Fruit fly (Drosophila melanogaster) S2 (cell line): ENCODE measurements around the gene subdued.

Source experiments
- CG8478 ChIP-seq: fragments of >200 bp; optimal IDR thresholded peaks from 2 replicates; lab custom pipeline; 2018
- CTCF ChIP-seq, 2 experiments: fragments of >200 bp; optimal IDR thresholded peaks; 2 replicates each; lab custom pipeline; 2018

Gene subdued

DNA sequence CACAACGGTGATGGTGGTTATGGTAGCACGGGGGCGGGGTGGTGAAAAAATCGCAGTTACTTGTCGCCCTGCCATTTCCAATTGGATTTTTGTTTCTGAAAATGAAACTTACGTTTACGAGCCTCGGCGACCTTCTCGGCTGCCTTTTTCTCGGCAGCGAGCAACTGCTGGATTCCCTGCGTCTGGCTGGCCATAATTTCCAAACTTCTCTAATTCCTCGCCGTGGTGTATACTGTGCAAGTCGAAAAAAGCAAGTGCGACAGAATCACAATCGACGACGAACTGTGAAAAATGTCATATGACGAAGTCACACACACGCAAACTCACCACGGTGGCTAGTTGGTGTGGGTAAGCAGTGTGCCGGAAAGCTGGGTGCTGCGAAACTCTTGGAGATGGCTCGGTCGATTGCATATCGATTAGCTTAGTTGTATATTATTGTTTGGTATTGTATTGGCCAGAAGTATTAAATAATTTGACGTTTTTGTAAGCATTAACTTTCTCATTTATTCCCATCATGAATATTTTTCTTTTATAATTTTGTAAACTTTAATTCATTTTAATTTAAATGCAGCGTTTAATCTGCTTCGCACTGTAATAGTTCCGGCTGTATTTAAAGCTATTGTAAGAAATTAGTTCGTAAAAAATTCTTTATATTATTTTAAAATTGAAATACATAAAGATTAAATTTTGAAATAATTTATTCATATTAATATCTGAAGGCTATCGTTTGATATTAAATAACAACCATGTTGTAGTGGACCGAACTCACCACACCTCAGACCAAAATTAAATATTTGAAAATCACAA is 1.8 kb upstream of the subdued start, which contains the start of gene Vha13:
Vha13 (minus strand) TSS at position 293 of the 807 bp plus-strand sequence.
- no peak for TF ChIP-seq CTCF (optimal IDR thresholded peaks at IDR 0.05; lab: Kevin White, UChicago)
- TF ChIP-seq CG8478 = no peak

DNA sequence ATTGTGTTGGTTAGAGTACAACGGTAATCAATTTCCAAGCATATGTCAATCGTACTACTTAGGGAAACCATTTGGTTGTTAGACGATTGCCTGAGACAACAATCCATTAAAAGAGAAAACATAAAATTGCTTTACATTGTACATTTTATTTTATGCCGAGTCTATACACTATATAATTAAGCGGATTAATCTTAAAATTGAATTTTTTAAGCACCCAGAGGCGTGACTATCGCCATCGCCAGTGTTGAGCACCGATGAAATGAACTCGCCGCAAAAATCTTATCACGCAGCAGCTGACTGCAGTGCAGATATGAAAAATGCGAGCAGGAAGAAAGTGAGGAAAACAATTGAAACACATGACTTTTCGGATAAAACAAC is 360 bp upstream of the subdued start:
- no peak for TF ChIP-seq CG8478

DNA sequence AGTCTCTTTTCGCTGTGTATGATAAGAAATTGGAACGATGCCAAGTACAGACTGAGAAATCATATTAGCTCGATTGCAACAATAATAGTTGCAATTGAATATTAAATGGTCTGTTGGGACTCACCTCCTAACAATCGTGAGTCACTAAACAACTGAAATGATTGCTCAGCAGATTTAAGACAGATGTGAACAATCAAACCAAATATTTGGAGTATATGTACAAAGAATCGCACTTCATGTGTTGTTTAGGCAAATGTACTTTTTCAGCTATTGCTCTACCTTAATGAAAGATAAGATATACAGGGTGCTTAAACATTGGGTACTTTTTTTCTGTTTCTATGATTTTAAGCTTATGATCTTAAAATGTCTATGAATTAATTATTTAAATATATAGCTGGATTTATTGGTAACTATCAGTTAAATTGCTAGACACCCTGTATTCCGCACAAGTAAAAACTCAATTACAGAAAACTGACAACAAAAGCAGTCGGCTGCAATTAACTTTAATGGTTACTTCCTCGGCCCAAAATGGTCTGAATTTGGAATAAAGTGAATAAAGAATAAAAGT is 940 bp downstream of the subdued start:
- TF ChIP-seq CTCF (optimal IDR thresholded peaks at IDR 0.05; lab: Kevin White, UChicago) = no peak
- TF ChIP-seq CG8478 = no peak

DNA sequence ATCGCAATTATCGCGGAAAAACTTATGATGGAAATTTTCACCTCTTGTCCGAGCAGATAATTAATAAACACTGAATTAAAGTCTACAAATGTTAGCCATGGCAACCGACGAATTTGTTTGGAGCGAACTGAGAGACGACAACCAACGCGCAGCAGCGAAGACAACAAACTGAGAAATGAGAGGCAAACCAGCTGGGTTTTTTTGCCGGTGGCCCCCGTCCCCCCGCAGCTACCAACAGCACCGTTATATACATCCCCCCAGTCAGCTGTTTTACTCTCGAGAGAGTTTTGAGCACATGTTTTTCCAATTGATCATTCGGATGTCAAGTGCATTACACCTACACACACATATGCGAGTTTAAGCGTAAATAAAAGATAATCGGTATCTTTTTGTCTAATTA is 1.5 kb downstream of the subdued start:
- TF ChIP-seq CG8478 = no peak
- no peak for TF ChIP-seq CTCF (optimal IDR thresholded peaks at IDR 0.05; lab: Kevin White, UChicago)

DNA sequence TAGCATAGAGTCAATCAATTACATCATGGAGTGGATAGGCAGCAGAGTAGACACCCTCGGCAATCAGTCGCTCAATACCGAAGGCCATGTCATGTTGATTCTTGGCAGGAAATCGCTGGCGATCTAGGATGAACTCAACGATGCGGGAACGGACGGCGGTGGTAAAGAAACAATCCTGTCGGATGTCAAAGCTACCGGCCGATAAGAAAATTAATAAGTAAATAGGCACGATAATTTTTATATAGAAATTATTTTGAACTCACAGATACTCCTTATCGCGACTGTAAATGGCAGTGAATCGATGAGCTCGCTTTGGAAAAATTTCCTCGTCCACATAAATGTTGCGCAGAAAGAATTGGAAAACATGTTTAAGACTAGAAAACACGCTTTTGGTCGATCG is 4.5 kb downstream of the subdued start:
- no peak for TF ChIP-seq CTCF (optimal IDR thresholded peaks at IDR 0.05; lab: Kevin White, UChicago)
- no peak for TF ChIP-seq CG8478

DNA sequence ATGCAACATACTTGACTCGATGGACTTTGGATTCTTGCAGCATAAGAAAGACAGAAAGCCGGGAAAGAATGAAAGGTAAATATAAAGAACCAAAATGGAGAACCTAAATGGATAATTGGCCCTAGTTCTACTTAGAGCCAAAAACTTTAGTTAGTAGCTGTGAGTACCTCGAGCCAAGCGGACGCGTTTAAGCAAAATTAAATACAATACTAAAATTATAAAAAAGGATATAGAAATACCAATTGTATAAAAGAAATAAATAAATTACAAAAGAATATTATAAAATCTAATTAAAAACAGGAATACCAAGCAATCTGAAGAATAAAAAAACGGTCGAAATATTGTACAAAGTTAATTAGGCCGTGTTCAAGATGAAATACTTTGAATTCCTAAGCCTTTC is 7.9 kb downstream of the subdued start, which contains the start of gene CG34138:
CG34138 (plus strand) TSS at position 301 of the 400 bp plus-strand sequence.
- TF ChIP-seq CG8478 = no peak
- no peak for TF ChIP-seq CTCF (optimal IDR thresholded peaks at IDR 0.05; lab: Kevin White, UChicago)

DNA sequence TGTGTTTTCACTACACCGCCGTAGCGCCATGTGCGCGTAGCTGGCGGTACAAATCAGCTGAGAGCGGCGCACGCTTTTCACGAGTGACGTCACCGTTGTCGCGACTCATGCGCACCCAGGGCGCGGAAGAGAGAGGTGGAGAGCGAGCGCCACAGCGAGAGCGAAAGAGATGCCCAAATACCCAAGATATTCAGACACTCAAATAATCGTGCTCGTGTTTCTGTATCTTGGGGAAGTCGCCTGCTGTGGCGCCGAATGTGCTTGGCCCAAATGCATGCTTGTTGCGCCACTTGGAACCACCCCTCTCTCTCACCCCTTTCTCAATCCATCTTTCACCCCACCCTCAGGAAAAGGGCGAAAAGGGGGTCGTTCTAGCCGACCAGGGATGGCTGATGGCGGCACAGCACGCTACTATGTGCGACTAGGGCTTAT is 9.8 kb downstream of the subdued start, which contains the start of gene CG6231:
CG6231 (minus strand) TSS at position 34 of the 432 bp plus-strand sequence.
- TF ChIP-seq CG8478 (no peak), CTCF (optimal IDR thresholded peaks at IDR 0.05; lab: Kevin White, UChicago) (no peak)

DNA sequence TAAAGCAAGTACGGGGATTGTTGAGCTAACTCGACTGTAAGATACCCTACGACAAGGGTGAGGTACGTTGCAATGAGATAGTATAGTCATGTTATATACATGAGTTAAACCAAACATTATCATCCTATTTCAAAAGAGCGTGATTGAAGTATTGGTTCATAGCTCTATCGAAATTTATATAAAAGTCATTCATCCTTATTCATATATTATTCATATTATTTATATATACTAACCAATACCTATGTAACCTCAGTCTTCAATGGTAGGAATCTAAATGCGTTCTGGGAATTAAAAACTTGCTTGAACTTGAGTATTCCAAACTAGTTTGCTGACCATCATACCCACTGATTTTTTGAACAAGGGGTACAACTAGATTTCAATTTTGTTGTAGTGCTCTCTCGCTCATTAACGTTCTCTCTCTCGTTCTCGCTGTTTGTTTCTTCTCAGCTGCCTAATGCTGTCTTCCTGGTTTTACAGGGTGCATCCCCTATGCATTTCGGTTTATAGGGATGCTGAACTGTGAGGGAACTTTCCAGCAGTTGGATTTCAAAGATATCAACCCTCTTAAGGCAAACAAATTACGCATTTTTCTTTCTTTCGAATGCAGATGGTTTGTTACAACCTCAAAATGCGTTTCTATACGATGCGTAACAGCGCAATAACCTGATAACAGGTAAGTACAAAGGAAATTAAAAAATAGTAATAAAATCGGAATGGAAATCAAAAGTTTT is 14.6 kb downstream of the subdued start:
- TF ChIP-seq CTCF (optimal IDR thresholded peaks at IDR 0.05; lab: Kevin White, UChicago) (no peak), CG8478 (no peak)

DNA sequence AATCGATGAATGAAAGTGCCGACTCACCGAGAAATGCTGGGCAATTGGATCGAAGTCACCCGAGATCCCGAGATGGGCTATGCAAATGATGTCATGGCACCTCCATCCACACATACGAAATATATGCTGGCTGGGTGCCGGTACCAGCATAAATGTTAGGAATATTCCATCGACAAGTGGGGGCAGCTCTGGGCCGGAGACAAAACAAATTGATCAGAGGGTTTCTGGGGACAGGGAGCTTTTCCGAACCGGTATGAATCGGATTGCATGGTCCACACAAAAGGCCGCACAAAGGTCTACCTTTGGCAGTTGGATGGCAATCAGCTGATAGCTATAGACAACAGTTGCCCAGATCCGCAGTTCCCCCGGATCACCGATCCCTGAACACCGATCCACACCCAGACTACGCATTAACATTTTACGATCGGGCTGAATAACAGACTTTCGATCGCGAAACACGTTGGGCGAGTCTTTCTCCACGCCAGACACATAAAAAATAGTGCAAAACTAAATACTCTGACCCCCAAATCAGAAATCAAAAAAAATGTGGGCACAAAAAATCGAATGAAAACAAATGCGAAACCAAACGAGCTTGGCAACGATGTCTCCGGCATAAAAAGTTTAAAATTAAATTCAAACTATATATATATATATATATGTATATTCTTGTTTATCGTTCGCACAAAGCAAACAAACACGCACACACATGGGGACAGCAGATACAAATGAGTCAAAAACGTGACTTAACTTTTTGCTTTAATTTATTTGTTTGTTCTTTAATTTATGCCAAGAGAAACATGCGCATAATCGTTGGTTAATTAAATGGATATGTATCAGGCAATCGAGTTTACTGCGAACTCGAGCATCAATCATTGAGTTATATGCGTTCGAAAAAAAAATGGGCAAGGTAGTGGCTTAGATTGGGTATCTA is 17.0 kb downstream of the subdued start:
- TF ChIP-seq CG8478 (no peak), CTCF (optimal IDR thresholded peaks at IDR 0.05; lab: Kevin White, UChicago) (no peak)

DNA sequence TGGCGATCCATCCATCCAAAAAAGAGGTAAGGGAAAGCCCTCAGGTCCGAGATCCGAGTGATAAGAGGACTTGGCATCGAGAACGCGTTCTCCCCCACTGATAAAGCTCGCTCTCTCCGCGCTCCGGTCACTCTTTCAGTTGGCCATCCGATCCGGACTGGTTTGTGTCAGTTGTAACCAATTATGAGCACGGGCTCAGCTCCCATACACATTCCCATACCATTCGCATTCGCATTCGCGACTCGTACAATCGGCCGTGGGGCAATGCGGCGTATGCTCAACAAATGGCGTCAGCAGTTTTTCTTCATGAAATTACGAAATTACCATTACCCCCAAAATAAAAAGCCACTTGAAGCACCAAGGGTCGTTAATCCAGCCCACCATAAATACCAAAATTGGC is 18.0 kb downstream of the subdued start:
- TF ChIP-seq CG8478 = no peak
- TF ChIP-seq CTCF (optimal IDR thresholded peaks at IDR 0.05; lab: Kevin White, UChicago) = no peak

DNA sequence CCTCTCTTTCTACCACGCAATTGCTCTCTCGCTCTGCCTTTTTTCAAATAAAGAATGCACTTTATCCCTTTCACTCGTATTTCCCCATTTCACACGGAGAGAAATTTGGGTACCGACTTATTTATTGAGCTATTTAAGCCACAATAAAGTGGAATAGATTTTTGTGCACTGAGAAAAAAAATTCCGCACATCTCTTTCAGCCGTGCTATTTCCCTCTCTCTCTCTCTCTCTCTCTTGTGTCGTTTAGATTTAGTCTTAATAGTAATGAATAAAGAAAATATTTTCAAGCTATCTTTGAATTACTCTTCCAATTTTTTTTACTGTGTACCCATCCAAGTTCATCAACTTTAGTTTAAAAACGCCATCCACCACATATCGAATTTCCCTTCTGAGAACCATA is 18.9 kb downstream of the subdued start:
- TF ChIP-seq CG8478 (no peak), CTCF (optimal IDR thresholded peaks at IDR 0.05; lab: Kevin White, UChicago) (no peak)

DNA sequence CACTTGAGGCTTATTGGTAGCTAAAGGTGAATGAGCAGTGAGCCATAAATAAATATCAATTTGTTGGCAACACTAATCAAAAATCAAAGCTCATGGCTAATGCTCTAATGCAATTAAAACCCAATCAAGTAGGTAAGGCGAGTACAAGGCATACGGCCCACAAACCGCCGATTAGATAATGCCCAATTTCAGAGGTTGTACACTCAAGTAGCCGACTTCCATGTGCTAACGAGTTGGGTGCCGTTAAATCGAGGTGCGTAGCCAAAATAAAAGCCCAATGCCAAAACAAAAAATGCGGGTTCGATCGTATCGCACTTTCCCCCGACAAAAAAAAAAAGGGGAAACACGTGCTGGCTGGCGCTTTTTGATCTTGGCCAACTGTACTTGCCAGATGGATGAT is 20.5 kb downstream of the subdued start:
- TF ChIP-seq CG8478 (no peak), CTCF (optimal IDR thresholded peaks at IDR 0.05; lab: Kevin White, UChicago) (no peak)

DNA sequence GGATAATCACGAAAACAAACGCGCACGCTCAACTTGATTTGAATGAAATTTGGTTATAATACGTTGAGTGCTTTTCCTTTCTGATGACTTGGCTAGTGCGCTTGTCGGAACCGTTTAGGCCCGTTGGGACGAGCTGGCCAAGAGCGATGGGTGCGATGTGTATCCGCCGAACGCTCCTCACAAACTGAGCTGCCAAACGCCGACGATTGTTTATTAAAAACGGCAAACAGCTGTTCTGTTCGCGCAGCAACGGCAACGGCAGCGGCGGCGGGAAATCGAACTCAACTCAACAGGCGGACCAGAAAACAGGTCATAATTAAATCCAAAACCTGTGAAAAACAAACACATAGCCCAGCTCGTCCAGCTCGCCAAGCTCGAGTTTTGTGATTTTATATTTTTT is 21.6 kb downstream of the subdued start:
- no peak for TF ChIP-seq CTCF (optimal IDR thresholded peaks at IDR 0.05; lab: Kevin White, UChicago)
- TF ChIP-seq CG8478 = no peak

DNA sequence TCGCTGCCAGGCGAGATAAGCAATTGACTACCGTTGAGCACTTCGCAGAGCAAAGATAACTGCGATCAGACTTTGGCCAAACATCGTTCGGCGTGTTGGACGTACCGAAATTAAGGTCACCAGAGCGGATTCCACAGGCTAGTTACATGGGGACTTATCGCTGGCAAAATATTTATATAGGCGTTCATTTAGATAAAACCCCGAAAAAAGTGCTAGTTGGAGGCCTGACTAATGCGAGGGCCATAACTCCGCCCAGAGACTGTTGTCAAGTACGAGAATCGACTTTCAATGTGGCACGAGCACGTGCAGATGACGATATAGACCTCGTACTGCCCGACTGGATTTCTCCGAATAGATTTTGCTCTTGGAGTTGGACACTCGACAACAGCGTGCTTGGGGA is 22.6 kb downstream of the subdued start:
- no peak for TF ChIP-seq CTCF (optimal IDR thresholded peaks at IDR 0.05; lab: Kevin White, UChicago)

DNA sequence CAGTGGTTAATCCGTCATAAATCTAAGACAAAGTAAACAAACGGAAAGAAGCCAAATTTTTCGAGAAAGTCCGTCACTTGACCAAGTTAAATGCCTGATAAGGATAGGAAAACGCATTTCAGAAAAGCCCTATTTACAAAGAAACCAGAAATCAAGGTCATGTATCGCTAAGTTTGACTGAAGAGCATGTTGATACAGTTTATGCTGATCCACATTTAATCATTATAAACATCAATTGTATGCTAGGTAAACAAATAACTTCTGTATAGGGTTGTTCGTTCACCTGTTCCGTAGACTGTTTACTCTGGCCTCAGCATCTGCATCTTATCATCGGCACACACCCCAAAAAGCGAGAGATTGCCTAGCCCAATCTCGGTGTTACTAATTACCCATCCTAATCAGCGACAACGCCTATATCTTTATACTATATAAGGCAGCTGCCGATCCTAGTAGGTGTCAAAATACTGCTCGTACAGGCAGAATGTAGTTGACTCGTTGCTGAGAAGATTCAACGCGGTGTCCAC is 29.6 kb downstream of the subdued start, which contains the start of gene CG16727:
CG16727 (plus strand) TSS at position 474 of the 524 bp plus-strand sequence.
- TF ChIP-seq CTCF (optimal IDR thresholded peaks at IDR 0.05; lab: Kevin White, UChicago) = no peak
- no peak for TF ChIP-seq CG8478
